Worm (Caenorhabditis elegans) whole organism, L4 larva: ENCODE results near the gene C14B1.8.
A peak's percentile ranks its signal among the peaks of the same experiment; 100 is the strongest.

ENCODE experiments used
- F10B5.3 ChIP-seq: sonication (generic microtip); optimal IDR thresholded peaks from 2 replicates; lab custom pipeline; 2016; ENCODE audit warnings: mild to moderate bottlenecking, missing genetic modification characterization, missing compliant biosample characterization
- F26F4.8 ChIP-seq: fragments of 200-800 bp; sonication (Bioruptor generic); conservative IDR thresholded peaks from 2 replicates; pipeline ENCODE4 v1.3.6; 2022; ENCODE audit warnings: missing genetic modification characterization, missing compliant biosample characterization
- F37D6.2 ChIP-seq: sonication (generic microtip); optimal IDR thresholded peaks from 2 replicates; lab custom pipeline; 2016; ENCODE audit warnings: mild to moderate bottlenecking, missing genetic modification characterization, missing compliant biosample characterization
- F44E2.7 ChIP-seq: fragments of 200-800 bp; sonication (Bioruptor generic); IDR thresholded peaks from 2 replicates; pipeline ENCODE4 v2.1.2; 2022; ENCODE audit warnings: missing genetic modification characterization, missing compliant biosample characterization
- T26A8.4 ChIP-seq: fragments of 200-800 bp; sonication (Bioruptor generic); IDR thresholded peaks from 2 replicates; pipeline ENCODE4 v1.3.6; 2022; ENCODE audit warnings: missing genetic modification characterization, missing compliant biosample characterization
- Y48G9A.11 ChIP-seq: fragments of 200-800 bp; sonication (Bioruptor generic); IDR thresholded peaks from 2 replicates; pipeline ENCODE4 v1.3.6; 2022; ENCODE audit warnings: missing genetic modification reagents, missing genetic modification characterization, missing compliant biosample characterization
- Y75B8A.6 ChIP-seq: fragments of 200-800 bp; sonication (Bioruptor generic); IDR thresholded peaks from 2 replicates; pipeline ENCODE4 v1.3.6; 2022; ENCODE audit warnings: missing genetic modification reagents, missing genetic modification characterization, missing compliant biosample characterization
- ZK337.2 ChIP-seq: fragments of 200-800 bp; sonication (Bioruptor generic); IDR thresholded peaks from 2 replicates; pipeline ENCODE4 v1.3.6; 2022; ENCODE audit warnings: missing genetic modification reagents, missing genetic modification characterization, missing compliant biosample characterization
- aha-1 ChIP-seq: fragments of 150-350 bp; peaks from one replicate; lab custom pipeline; 2014; ENCODE audit warnings: missing biosample characterization, missing genetic modification characterization
- ceh-20 ChIP-seq: fragments of 200-800 bp; sonication (Bioruptor generic); IDR thresholded peaks from 2 replicates; pipeline ENCODE4 v1.3.6; 2022; ENCODE audit warnings: missing genetic modification reagents, missing genetic modification characterization, missing compliant biosample characterization
- ceh-32 ChIP-seq: sonication (generic microtip); optimal IDR thresholded peaks from 2 replicates; lab custom pipeline; 2016; ENCODE audit warnings: mild to moderate bottlenecking, missing genetic modification characterization, missing compliant biosample characterization; ENCODE audit not compliant: poor library complexity
- ceh-44 ChIP-seq: fragments of 200-800 bp; sonication (Bioruptor generic); IDR thresholded peaks from 2 replicates; pipeline ENCODE4 v1.3.6; 2022; ENCODE audit warnings: missing genetic modification reagents, missing genetic modification characterization, missing compliant biosample characterization
- ceh-82 ChIP-seq: sonication (generic microtip); optimal IDR thresholded peaks from 2 replicates; lab custom pipeline; 2017; ENCODE audit warnings: missing biosample characterization, missing genetic modification characterization
- cey-2 ChIP-seq: sonication (generic microtip); optimal IDR thresholded peaks from 3 replicates; lab custom pipeline; 2017; ENCODE audit warnings: missing genetic modification characterization, mild to moderate bottlenecking, missing compliant biosample characterization, antibody characterized with exemption, borderline replicate concordance; ENCODE audit not compliant: insufficient read depth
- daf-12 ChIP-seq: fragments of 150-350 bp; optimal IDR thresholded peaks from 2 replicates; lab custom pipeline; 2014; ENCODE audit warnings: missing biosample characterization, missing genetic modification reagents, missing genetic modification characterization
- daf-8 ChIP-seq: fragments of 200-800 bp; sonication (Bioruptor generic); IDR thresholded peaks from 2 replicates; pipeline ENCODE4 v1.3.6; 2022; ENCODE audit warnings: missing genetic modification characterization, missing compliant biosample characterization
- dve-1 ChIP-seq: sonication (generic microtip); optimal IDR thresholded peaks from 2 replicates; lab custom pipeline; 2017; ENCODE audit warnings: antibody characterized with exemption, mild to moderate bottlenecking, missing genetic modification characterization, missing compliant biosample characterization; ENCODE audit not compliant: insufficient read depth
- fos-1 ChIP-seq: fragments of 150-350 bp; optimal IDR thresholded peaks from 2 replicates; lab custom pipeline; 2014; ENCODE audit warnings: missing biosample characterization, missing genetic modification characterization
- gei-8 ChIP-seq: fragments of 200-800 bp; sonication (Bioruptor generic); optimal IDR thresholded peaks from 2 replicates; lab custom pipeline; 2018; ENCODE audit warnings: mild to moderate bottlenecking, missing genetic modification characterization, missing compliant biosample characterization
- hlh-11 ChIP-seq: fragments of 200-800 bp; sonication (Bioruptor generic); optimal IDR thresholded peaks from 2 replicates; lab custom pipeline; 2018; ENCODE audit warnings: mild to moderate bottlenecking, missing genetic modification characterization, missing compliant biosample characterization
- hmg-1.1 ChIP-seq: fragments of 200-800 bp; sonication (Bioruptor generic); IDR thresholded peaks from 2 replicates; pipeline ENCODE4 v1.3.6; 2022; ENCODE audit warnings: missing genetic modification reagents, missing genetic modification characterization, missing compliant biosample characterization
- lin-15B ChIP-seq: fragments of 150-350 bp; sonication (generic microtip); optimal IDR thresholded peaks from 3 replicates; lab custom pipeline; 2014; ENCODE audit warnings: missing biosample characterization, missing genetic modification characterization
- lin-38 ChIP-seq: fragments of 200-800 bp; sonication (Bioruptor generic); IDR thresholded peaks from 2 replicates; pipeline ENCODE4 v1.3.6; 2022; ENCODE audit warnings: missing genetic modification reagents, missing genetic modification characterization, missing compliant biosample characterization
- lin-39 ChIP-seq: fragments of 150-350 bp; optimal IDR thresholded peaks from 2 replicates; lab custom pipeline; 2014; ENCODE audit warnings: missing biosample characterization, missing genetic modification reagents, missing genetic modification characterization
- lir-3 ChIP-seq: sonication (generic microtip); optimal IDR thresholded peaks from 2 replicates; lab custom pipeline; 2016; ENCODE audit warnings: mild to moderate bottlenecking, missing genetic modification characterization, missing compliant biosample characterization
- lsy-2 ChIP-seq, 2 experiments: fragments of 150-350 bp in 1 of 2; sonication (generic microtip) in 1 of 2; optimal IDR thresholded peaks; 2 replicates each; lab custom pipeline; 2014 to 2017; ENCODE audit warnings: missing biosample characterization in 2 of 2, missing genetic modification characterization in 2 of 2
- mep-1 ChIP-seq: fragments of 150-350 bp; sonication (generic microtip); optimal IDR thresholded peaks from 3 replicates; lab custom pipeline; 2014; ENCODE audit warnings: missing biosample characterization, missing genetic modification characterization
- mes-2 ChIP-seq: sonication (generic microtip); optimal IDR thresholded peaks from 2 replicates; lab custom pipeline; 2016; ENCODE audit warnings: missing genotype, mild to moderate bottlenecking, missing genetic modification characterization, missing compliant biosample characterization; ENCODE audit not compliant: poor library complexity, severe bottlenecking
- nhr-10 ChIP-seq: fragments of 150-350 bp; optimal IDR thresholded peaks from 2 replicates; lab custom pipeline; 2014; ENCODE audit warnings: missing biosample characterization, missing genetic modification characterization
- nhr-11 ChIP-seq: fragments of 150-350 bp; optimal IDR thresholded peaks from 2 replicates; lab custom pipeline; 2014; ENCODE audit warnings: missing biosample characterization, missing genetic modification characterization
- nhr-111 ChIP-seq: fragments of 200-800 bp; sonication (Bioruptor generic); optimal IDR thresholded peaks from 2 replicates; lab custom pipeline; 2018; ENCODE audit warnings: mild to moderate bottlenecking, missing genetic modification characterization, missing compliant biosample characterization
- nhr-237 ChIP-seq: sonication (generic microtip); optimal IDR thresholded peaks from 2 replicates; lab custom pipeline; 2017; ENCODE audit warnings: missing biosample characterization, missing genetic modification characterization
- nhr-28 ChIP-seq: fragments of 150-350 bp; optimal IDR thresholded peaks from 2 replicates; lab custom pipeline; 2014; ENCODE audit warnings: missing biosample characterization, missing genetic modification characterization
- nhr-42 ChIP-seq: fragments of 200-800 bp; sonication (Bioruptor generic); IDR thresholded peaks from 2 replicates; pipeline ENCODE4 v1.3.6; 2022; ENCODE audit warnings: missing genetic modification characterization, missing compliant biosample characterization
- nhr-48 ChIP-seq: sonication (generic microtip); optimal IDR thresholded peaks from 2 replicates; lab custom pipeline; 2016; ENCODE audit warnings: mild to moderate bottlenecking, missing genetic modification characterization, missing compliant biosample characterization
- nhr-6 ChIP-seq: fragments of 150-350 bp; optimal IDR thresholded peaks from 2 replicates; lab custom pipeline; 2014; ENCODE audit warnings: missing biosample characterization, missing genetic modification characterization
- nhr-77 ChIP-seq: fragments of 150-350 bp; optimal IDR thresholded peaks from 2 replicates; lab custom pipeline; 2014; ENCODE audit warnings: missing biosample characterization, missing genetic modification characterization
- pha-4 ChIP-seq, 2 experiments: fragments of 150-350 bp in 1 of 2; fragments of 200-800 bp in 1 of 2; sonication (Bioruptor generic) in 1 of 2; IDR thresholded peaks in 1 of 2; optimal IDR thresholded peaks in 1 of 2; 2 replicates each; pipeline versions ENCODE4 v1.3.6 to Lab custom; 2014 to 2022; ENCODE audit warnings: missing genetic modification characterization in 2 of 2, missing genetic modification reagents in 2 of 2, missing biosample characterization in 1 of 2, missing compliant biosample characterization in 1 of 2
- php-3 ChIP-seq: fragments of 200-800 bp; sonication (Bioruptor generic); IDR thresholded peaks from 2 replicates; pipeline ENCODE4 v1.3.6; 2022; ENCODE audit warnings: missing genetic modification reagents, missing genetic modification characterization, missing compliant biosample characterization
- pqm-1 ChIP-seq: sonication (generic microtip); optimal IDR thresholded peaks from 2 replicates; lab custom pipeline; 2017; ENCODE audit warnings: missing biosample characterization, missing genetic modification characterization
- saeg-2 ChIP-seq: fragments of 200-800 bp; sonication (Bioruptor generic); IDR thresholded peaks from 2 replicates; pipeline ENCODE4 v1.3.6; 2022; ENCODE audit warnings: missing genetic modification reagents, missing genetic modification characterization, missing compliant biosample characterization
- sdz-12 ChIP-seq: fragments of 200-800 bp; sonication (Bioruptor generic); optimal IDR thresholded peaks from 2 replicates; lab custom pipeline; 2018; ENCODE audit warnings: mild to moderate bottlenecking, missing genetic modification characterization, missing compliant biosample characterization
- skn-1 ChIP-seq: fragments of 150-350 bp; optimal IDR thresholded peaks from 2 replicates; lab custom pipeline; 2014; ENCODE audit warnings: missing biosample characterization, missing genetic modification characterization
- spr-1 ChIP-seq: sonication (generic microtip); optimal IDR thresholded peaks from 2 replicates; lab custom pipeline; 2016; ENCODE audit warnings: mild to moderate bottlenecking, missing genetic modification characterization, missing compliant biosample characterization
- tag-97 ChIP-seq: fragments of 200-800 bp; sonication (Bioruptor generic); IDR thresholded peaks from 2 replicates; pipeline ENCODE4 v1.3.6; 2022; ENCODE audit warnings: missing genetic modification characterization, missing compliant biosample characterization
- tra-1 ChIP-seq: fragments of 200-800 bp; sonication (Bioruptor generic); IDR thresholded peaks from 2 replicates; pipeline ENCODE4 v1.3.6; 2022; ENCODE audit warnings: missing genetic modification reagents, missing genetic modification characterization, missing compliant biosample characterization
- unc-39 ChIP-seq: sonication (generic microtip); optimal IDR thresholded peaks from 2 replicates; lab custom pipeline; 2017; ENCODE audit warnings: missing biosample characterization, missing genetic modification characterization
- unc-62 ChIP-seq, 3 experiments: fragments of 150-350 bp in 1 of 3; sonication (generic microtip); optimal IDR thresholded peaks in 2 of 3; peaks in 1 of 3; 1 replicate in 1 of 3; 2 replicates in 2 of 3; lab custom pipeline; 2014 to 2017; ENCODE audit warnings: missing biosample characterization in 3 of 3, missing genetic modification characterization in 3 of 3, missing genetic modification reagents in 3 of 3, missing genotype in 1 of 3
- zfp-2 ChIP-seq: sonication (generic microtip); optimal IDR thresholded peaks from 2 replicates; lab custom pipeline; 2016; ENCODE audit warnings: mild to moderate bottlenecking, missing genetic modification characterization, missing compliant biosample characterization
- zip-2 ChIP-seq: fragments of 150-350 bp; optimal IDR thresholded peaks from 2 replicates; lab custom pipeline; 2014; ENCODE audit warnings: missing biosample characterization, missing genetic modification characterization
- ztf-11 ChIP-seq: fragments of 150-350 bp; optimal IDR thresholded peaks from 2 replicates; lab custom pipeline; 2014; ENCODE audit warnings: missing biosample characterization, missing genetic modification characterization
- ztf-7 ChIP-seq: fragments of 150-350 bp; optimal IDR thresholded peaks from 2 replicates; lab custom pipeline; 2014; ENCODE audit warnings: missing biosample characterization, missing genetic modification characterization

The C14B1.8 gene

ce11 chrIII:3677378-3677777 is 42.1 kb downstream of the C14B1.8 start (continued):
- TF ChIP-seq ztf-11 (tag; lab: Kevin White, UChicago) = no peak
- TF ChIP-seq nhr-10 (tag; lab: Kevin White, UChicago) = no peak
- TF ChIP-seq F10B5.3 (tag; lab: Kevin White, UChicago) = no peak
- no peak for TF ChIP-seq nhr-42 (GFP tag; lab: Robert Waterston, UW)
- no peak for TF ChIP-seq nhr-237 (tag; lab: Kevin White, UChicago)
- peak; percentile 61 for TF ChIP-seq lin-39
- peak; percentile 32 for TF ChIP-seq nhr-11 (tag; lab: Kevin White, UChicago)
- peak; percentile 85 for TF ChIP-seq hmg-1.1 (GFP tag; lab: Robert Waterston, UW)
- no peak for TF ChIP-seq spr-1 (tag; lab: Kevin White, UChicago)
- TF ChIP-seq ceh-20 (GFP tag; lab: Robert Waterston, UW) = 0 out of 2 replicates have a peak, but pooled peaks have one; percentile 52
- no peak for TF ChIP-seq ceh-82 (tag; lab: Kevin White, UChicago)
- TF ChIP-seq nhr-48 (tag; lab: Kevin White, UChicago) = peak; percentile 33
- TF ChIP-seq php-3 = no peak
- peak; percentile 9; the same call in 1 of the 2 replicates for TF ChIP-seq saeg-2 (GFP tag; lab: Robert Waterston, UW)
- peak; percentile 94 for TF ChIP-seq aha-1 (tag; lab: Kevin White, UChicago)
- TF ChIP-seq ztf-7 (tag; lab: Kevin White, UChicago) = no peak
- TF ChIP-seq ceh-44 (GFP tag; lab: Robert Waterston, UW) = no peak
- TF ChIP-seq nhr-111 (GFP tag; lab: Kevin White, UChicago) = no peak
- TF ChIP-seq lsy-2 (tag; optimal IDR thresholded peaks at IDR 0.05; lab: Kevin White, UChicago) = peak; percentile 60 to 81
- TF ChIP-seq daf-12 (tag; lab: Kevin White, UChicago) = no peak
- TF ChIP-seq mes-2 (tag; lab: Kevin White, UChicago) = peak; percentile 20
- no peak for TF ChIP-seq F44E2.7 (GFP tag; lab: Robert Waterston, UW)
- TF ChIP-seq lin-38 (GFP tag; lab: Robert Waterston, UW) = 0 out of 2 replicates have a peak, but pooled peaks have one; percentile 18
- TF ChIP-seq zip-2 (tag; lab: Kevin White, UChicago) = no peak
- peak; percentile 43 for TF ChIP-seq F37D6.2 (tag; lab: Kevin White, UChicago)
- no peak for TF ChIP-seq tra-1 (GFP tag; lab: Robert Waterston, UW)
- no peak for TF ChIP-seq ceh-32
- TF ChIP-seq pha-4 (GFP tag; IDR thresholded peaks at IDR 0.05; lab: Robert Waterston, UW) = peak; percentile 52
- TF ChIP-seq pha-4 (tag; optimal IDR thresholded peaks at IDR 0.05; lab: Kevin White, UChicago) = no peak
- no peak for TF ChIP-seq sdz-12 (GFP tag; lab: Kevin White, UChicago)
- TF ChIP-seq nhr-77 = no peak
- no peak for TF ChIP-seq tag-97
- no peak for TF ChIP-seq skn-1 (tag; lab: Kevin White, UChicago)
- TF ChIP-seq T26A8.4 (GFP tag; lab: Robert Waterston, UW) = peak; percentile 50; the same call in 1 of the 2 replicates
- TF ChIP-seq cey-2 (tag; lab: Kevin White, UChicago) = no peak
- no peak for TF ChIP-seq gei-8 (GFP tag; lab: Kevin White, UChicago)
- TF ChIP-seq unc-62 (GFP tag; optimal IDR thresholded peaks at IDR 0.05 in 1 of 2; lab: Kevin White, UChicago) = no peak
- TF ChIP-seq unc-62 (tag; optimal IDR thresholded peaks at IDR 0.05; lab: Kevin White, UChicago) = no peak
- TF ChIP-seq mep-1 (tag; lab: Kevin White, UChicago) = peak; percentile 74
- no peak for TF ChIP-seq nhr-6 (tag; lab: Kevin White, UChicago)
- TF ChIP-seq zfp-2 (tag; lab: Kevin White, UChicago) = no peak
- no peak for TF ChIP-seq daf-8 (GFP tag; lab: Robert Waterston, UW)
- TF ChIP-seq lir-3 (tag; lab: Kevin White, UChicago) = no peak
- no peak for TF ChIP-seq F26F4.8
- TF ChIP-seq pqm-1 = no peak
- no peak for TF ChIP-seq ZK337.2
- no peak for TF ChIP-seq unc-39 (tag; lab: Kevin White, UChicago)
- TF ChIP-seq Y75B8A.6 (GFP tag; lab: Robert Waterston, UW) = no peak
- TF ChIP-seq fos-1 (tag; lab: Kevin White, UChicago) = no peak
- TF ChIP-seq nhr-28 (tag; lab: Kevin White, UChicago) = no peak
- peak; percentile 78 for TF ChIP-seq hlh-11 (tag; lab: Kevin White, UChicago)
- TF ChIP-seq Y48G9A.11 (GFP tag; lab: Robert Waterston, UW) = no peak
- peak; percentile 32 for TF ChIP-seq dve-1
- TF ChIP-seq lin-15B (tag; lab: Kevin White, UChicago) = no peak
